Worm (Caenorhabditis elegans) whole organism, early embryonic: ENCODE data around the gene sams-1.

Experiments used
- ama-1 ChIP-seq: fragments of 150-350 bp; optimal IDR thresholded peaks from 2 replicates; lab custom pipeline; 2014
- sea-1 ChIP-seq: fragments of 200-800 bp; sonication (Bioruptor generic); conservative IDR thresholded peaks from 2 replicates; pipeline ENCODE4 v1.3.6; 2022; ENCODE audit warnings: missing genetic modification characterization, missing compliant biosample characterization
- tbx-11 ChIP-seq: fragments of 200-800 bp; sonication (Bioruptor generic); IDR thresholded peaks from 2 replicates; pipeline ENCODE4 v1.3.6; 2022; ENCODE audit warnings: missing genetic modification characterization, missing compliant biosample characterization
- tra-4 ChIP-seq: sonication (generic microtip); optimal IDR thresholded peaks from 2 replicates; lab custom pipeline; 2017; ENCODE audit warnings: missing genetic modification characterization, missing compliant biosample characterization

ce11 chrX:11962050-11962788 is 3.5 kb upstream of the sams-1 start:
- TF ChIP-seq sea-1 (no peak), tbx-11 (GFP tag; lab: Robert Waterston, UW) (no peak), ama-1 (lab: Kevin White, UChicago) (no peak), tra-4 (no peak)
